Fruit fly (Drosophila melanogaster) whole organism, adult: ENCODE data around the gene MsR1.

Source experiments
- CG12768 ChIP-seq: fragments of 200-800 bp; sonication (Bioruptor generic); optimal IDR thresholded peaks from 2 replicates; lab custom pipeline; 2017; ENCODE audit warnings: missing biosample characterization, missing genetic modification characterization, mild to moderate bottlenecking, moderate library complexity, missing genetic modification reagents
- CG14711 ChIP-seq: fragments of 200-800 bp; sonication (Bioruptor generic); optimal IDR thresholded peaks from 2 replicates; lab custom pipeline; 2018; ENCODE audit warnings: missing biosample characterization, mild to moderate bottlenecking, missing genetic modification characterization, moderate library complexity
- CG1620 ChIP-seq: fragments of 200-800 bp; sonication (Bioruptor generic); optimal IDR thresholded peaks from 2 replicates; lab custom pipeline; 2016; ENCODE audit warnings: missing biosample characterization, missing genetic modification characterization
- CG33017 ChIP-seq: fragments of 200-800 bp; sonication (Bioruptor generic); optimal IDR thresholded peaks from 2 replicates; lab custom pipeline; 2018; ENCODE audit warnings: missing biosample characterization, mild to moderate bottlenecking, missing genetic modification characterization, moderate library complexity
- CG5204 ChIP-seq: fragments of 200-800 bp; sonication (Bioruptor generic); optimal IDR thresholded peaks from 2 replicates; lab custom pipeline; 2016; ENCODE audit warnings: missing biosample characterization, missing genetic modification characterization
- CG7045 ChIP-seq: fragments of 200-800 bp; sonication (Bioruptor generic); optimal IDR thresholded peaks from 2 replicates; lab custom pipeline; 2017; ENCODE audit warnings: missing biosample characterization, mild to moderate bottlenecking, missing genetic modification characterization
- CG7101 ChIP-seq: fragments of 200-800 bp; sonication (Bioruptor generic); optimal IDR thresholded peaks from 2 replicates; lab custom pipeline; 2018; ENCODE audit warnings: missing biosample characterization, mild to moderate bottlenecking, missing genetic modification characterization, moderate library complexity
- Crg-1 ChIP-seq: fragments of 200-800 bp; sonication (Bioruptor generic); optimal IDR thresholded peaks from 2 replicates; lab custom pipeline; 2016; ENCODE audit warnings: missing biosample characterization, missing genetic modification characterization
- pad ChIP-seq: fragments of 200-800 bp; sonication (Bioruptor generic); optimal IDR thresholded peaks from 3 replicates; lab custom pipeline; 2017; ENCODE audit warnings: missing biosample characterization, missing genetic modification characterization, mild to moderate bottlenecking, moderate library complexity, missing genetic modification reagents

DNA sequence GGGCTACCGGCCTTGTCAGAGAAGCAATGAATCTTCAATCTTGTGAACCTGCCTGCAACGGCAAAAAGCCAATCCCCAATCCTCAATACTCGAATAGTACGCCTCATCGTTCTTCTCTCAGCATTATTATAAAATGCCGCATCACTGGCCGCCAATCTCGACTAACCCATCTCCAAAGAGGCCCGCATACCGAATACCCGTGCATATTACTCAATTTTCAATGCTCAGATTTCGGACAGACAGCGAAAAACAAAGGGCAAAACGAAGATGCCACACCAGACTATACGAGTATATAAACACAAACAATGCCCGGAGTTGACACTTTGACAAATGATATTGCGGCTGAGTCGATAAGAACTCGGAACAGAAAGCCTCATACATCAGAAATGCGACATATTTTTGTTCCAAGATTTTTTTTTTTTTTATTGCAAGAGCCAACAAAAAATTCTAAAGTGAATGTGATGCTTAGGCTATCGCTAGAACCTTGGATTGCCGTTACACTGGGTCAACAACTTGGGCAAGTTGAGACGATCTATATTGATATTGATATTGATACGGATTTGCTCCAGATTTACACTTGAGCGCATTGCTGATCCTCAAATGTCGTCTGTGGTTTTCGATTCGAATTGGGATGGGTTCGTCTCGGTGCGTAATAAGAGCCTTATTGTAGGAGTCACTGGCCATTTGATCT is 70.4 kb downstream of the MsR1 start:
- TF ChIP-seq CG1620 (GFP tag; lab: Kevin White, UChicago) (no peak), pad (GFP tag; lab: Kevin White, UChicago) (no peak), CG12768 (GFP tag; lab: Kevin White, UChicago) (no peak), CG33017 (no peak), Crg-1 (GFP tag; lab: Kevin White, UChicago) (no peak), CG14711 (tag; lab: Kevin White, UChicago) (no peak), CG5204 (GFP tag; lab: Kevin White, UChicago) (no peak), CG7045 (GFP tag; lab: Kevin White, UChicago) (no peak), CG7101 (tag; lab: Kevin White, UChicago) (no peak)
